Fruit fly (Drosophila melanogaster) whole organism, embryonic: Measurements from ENCODE around the gene CG43915.
A peak's percentile ranks its signal among the peaks of the same experiment; 100 is the strongest.

Experiments used
- Abd-B ChIP-seq: fragments of 200-800 bp; sonication (Bioruptor generic); optimal IDR thresholded peaks from 2 replicates; lab custom pipeline; 2018; ENCODE audit warnings: missing biosample characterization, mild to moderate bottlenecking, missing genetic modification characterization, moderate library complexity
- Atf6 ChIP-seq: fragments of 200-800 bp; sonication (Bioruptor generic); IDR thresholded peaks from 2 replicates; pipeline ENCODE4 v1.3.6; 2022; ENCODE audit warnings: missing biosample characterization, missing genetic modification characterization
- Blimp-1 ChIP-seq: fragments of 200-800 bp; sonication (Bioruptor generic); optimal IDR thresholded peaks from 3 replicates; lab custom pipeline; 2018; ENCODE audit warnings: missing biosample characterization, missing genetic modification characterization, mild to moderate bottlenecking, moderate library complexity, missing genetic modification reagents
- CG12744 ChIP-seq: fragments of 200-800 bp; sonication (Bioruptor generic); optimal IDR thresholded peaks from 2 replicates; lab custom pipeline; 2016; ENCODE audit warnings: missing biosample characterization, missing genetic modification characterization
- CG13123 ChIP-seq: fragments of 200-800 bp; sonication (Bioruptor generic); optimal IDR thresholded peaks from 2 replicates; lab custom pipeline; 2016; ENCODE audit warnings: missing biosample characterization, missing genetic modification characterization
- CG17328 ChIP-seq: fragments of 200-800 bp; sonication (Bioruptor generic); IDR thresholded peaks from 2 replicates; pipeline ENCODE4 v1.3.6; 2022; ENCODE audit warnings: missing biosample characterization, missing genetic modification characterization
- CG17829 ChIP-seq: fragments of 200-800 bp; optimal IDR thresholded peaks from 2 replicates; lab custom pipeline; 2019; ENCODE audit warnings: missing biosample characterization, mild to moderate bottlenecking, missing genetic modification characterization, moderate library complexity
- CG2202 ChIP-seq: fragments of 200-800 bp; sonication (Bioruptor generic); optimal IDR thresholded peaks from 2 replicates; lab custom pipeline; 2018; ENCODE audit warnings: missing biosample characterization, mild to moderate bottlenecking, missing genetic modification characterization
- CG2889 ChIP-seq: fragments of 200-800 bp; sonication (Bioruptor generic); IDR thresholded peaks from 3 replicates; pipeline ENCODE4 v1.3.6; 2022; ENCODE audit warnings: missing biosample characterization, missing genetic modification characterization
- CG31388 ChIP-seq: fragments of 200-800 bp; sonication (Bioruptor generic); optimal IDR thresholded peaks from 2 replicates; lab custom pipeline; 2016; ENCODE audit warnings: missing biosample characterization, missing genetic modification characterization
- CG32772 ChIP-seq: fragments of 200-800 bp; sonication (Bioruptor generic); IDR thresholded peaks from 2 replicates; pipeline ENCODE4 v1.3.6; 2022; ENCODE audit warnings: missing biosample characterization, missing genetic modification characterization
- CG42726 ChIP-seq: fragments of 200-800 bp; sonication (Bioruptor generic); IDR thresholded peaks from 2 replicates; pipeline ENCODE4 v1.3.6; 2022; ENCODE audit warnings: missing biosample characterization, missing genetic modification characterization; ENCODE audit not compliant: partially characterized antibody
- CG4328 ChIP-seq: fragments of 200-800 bp; sonication (Bioruptor generic); optimal IDR thresholded peaks from 3 replicates; lab custom pipeline; 2017; ENCODE audit warnings: missing biosample characterization, missing genetic modification reagents, missing genetic modification characterization
- CG4707 ChIP-seq: fragments of 200-800 bp; sonication (Bioruptor generic); optimal IDR thresholded peaks from 2 replicates; lab custom pipeline; 2018; ENCODE audit warnings: missing biosample characterization, mild to moderate bottlenecking, missing genetic modification characterization, moderate library complexity
- CG5180 ChIP-seq: fragments of 200-800 bp; sonication (Bioruptor generic); optimal IDR thresholded peaks from 3 replicates; lab custom pipeline; 2017; ENCODE audit warnings: missing biosample characterization, missing genetic modification characterization, mild to moderate bottlenecking, moderate library complexity, missing genetic modification reagents
- CG6689 ChIP-seq: fragments of 200-800 bp; sonication (Bioruptor generic); IDR thresholded peaks from 2 replicates; pipeline ENCODE4 v1.3.6; 2022; ENCODE audit warnings: missing biosample characterization, missing genetic modification characterization
- CG7372 ChIP-seq: fragments of 200-800 bp; sonication (Bioruptor generic); IDR thresholded peaks from 2 replicates; pipeline ENCODE4 v1.3.6; 2022; ENCODE audit warnings: missing biosample characterization, missing genetic modification characterization
- Deaf1 ChIP-seq: fragments of 200-800 bp; optimal IDR thresholded peaks from 3 replicates; lab custom pipeline; 2019; ENCODE audit warnings: missing biosample characterization, mild to moderate bottlenecking, missing genetic modification characterization, moderate library complexity
- Drgx ChIP-seq: fragments of 200-800 bp; sonication (Bioruptor generic); IDR thresholded peaks from 2 replicates; pipeline ENCODE4 v1.3.6; 2022; ENCODE audit warnings: missing biosample characterization, missing genetic modification characterization
- HLHmδ ChIP-seq: fragments of 200-800 bp; sonication (Bioruptor generic); optimal IDR thresholded peaks from 2 replicates; lab custom pipeline; 2018; ENCODE audit warnings: missing biosample characterization, mild to moderate bottlenecking, missing genetic modification characterization, moderate library complexity
- Hr78 ChIP-seq, 2 experiments: fragments of 200-800 bp in 1 of 2; fragments of >200 bp in 1 of 2; sonication (Bioruptor generic) in 1 of 2; optimal IDR thresholded peaks; 2 replicates each; lab custom pipeline; 2017 to 2019; ENCODE audit warnings: missing biosample characterization in 2 of 2, missing genetic modification characterization in 2 of 2, mild to moderate bottlenecking in 1 of 2, moderate library complexity in 1 of 2
- Med ChIP-seq: fragments of 200-800 bp; sonication (Bioruptor generic); peaks from one replicate; lab custom pipeline; 2016; ENCODE audit warnings: missing biosample characterization, missing genetic modification characterization, mild to moderate bottlenecking, inconsistent platforms, moderate library complexity
- Nf-YA ChIP-seq: fragments of 200-800 bp; sonication (Bioruptor generic); IDR thresholded peaks from 2 replicates; pipeline ENCODE4 v1.3.6; 2022; ENCODE audit warnings: missing biosample characterization, missing genetic modification characterization
- Pdp1 ChIP-seq, 2 experiments: fragments of 200-800 bp; sonication (Bioruptor generic); optimal IDR thresholded peaks; 3 replicates each; lab custom pipeline; 2016; ENCODE audit warnings: missing biosample characterization in 2 of 2, missing genetic modification characterization in 2 of 2, mild to moderate bottlenecking in 1 of 2, moderate library complexity in 1 of 2
- Sin3A ChIP-seq: fragments of >200 bp; optimal IDR thresholded peaks from 2 replicates; lab custom pipeline; 2018
- Sox100B ChIP-seq: fragments of 200-800 bp; sonication (Bioruptor generic); optimal IDR thresholded peaks from 3 replicates; lab custom pipeline; 2018; ENCODE audit warnings: missing biosample characterization, mild to moderate bottlenecking, missing genetic modification characterization
- Trl ChIP-seq, 3 experiments: fragments of >200 bp in 2 of 3; fragments of 200-800 bp in 1 of 3; sonication (Bioruptor generic) in 1 of 3; optimal IDR thresholded peaks; 2 replicates in 1 of 3; 3 replicates in 2 of 3; lab custom pipeline; 2016 to 2017; ENCODE audit warnings: missing biosample characterization in 1 of 3, missing genetic modification characterization in 1 of 3
- Usf ChIP-seq: fragments of 200-800 bp; sonication (Bioruptor generic); optimal IDR thresholded peaks from 2 replicates; lab custom pipeline; 2017; ENCODE audit warnings: missing genotype, missing biosample characterization, missing genetic modification characterization
- ase ChIP-seq: fragments of 200-800 bp; sonication (Bioruptor generic); IDR thresholded peaks from 3 replicates; pipeline ENCODE4 v1.3.6; 2022; ENCODE audit warnings: missing biosample characterization, missing genetic modification characterization
- ash1 ChIP-seq: fragments of 200-800 bp; sonication (Bioruptor generic); optimal IDR thresholded peaks from 2 replicates; lab custom pipeline; 2018; ENCODE audit warnings: missing biosample characterization, mild to moderate bottlenecking, missing genetic modification characterization
- corto ChIP-seq: fragments of 200-800 bp; sonication (Bioruptor generic); optimal IDR thresholded peaks from 2 replicates; lab custom pipeline; 2016; ENCODE audit warnings: missing biosample characterization, mild to moderate bottlenecking, missing genetic modification characterization, moderate library complexity
- dmrt11E ChIP-seq: fragments of 200-800 bp; sonication (Bioruptor generic); optimal IDR thresholded peaks from 3 replicates; lab custom pipeline; 2018; ENCODE audit warnings: missing biosample characterization, mild to moderate bottlenecking, missing genetic modification characterization, moderate library complexity
- ems ChIP-seq: fragments of 200-800 bp; sonication (Bioruptor generic); optimal IDR thresholded peaks from 3 replicates; lab custom pipeline; 2016; ENCODE audit warnings: missing biosample characterization, missing genetic modification characterization
- fd3F ChIP-seq: fragments of 200-800 bp; sonication (Bioruptor generic); optimal IDR thresholded peaks from 2 replicates; lab custom pipeline; 2018; ENCODE audit warnings: missing biosample characterization, mild to moderate bottlenecking, missing genetic modification characterization, moderate library complexity
- fd96Cb ChIP-seq: fragments of 200-800 bp; sonication (Bioruptor generic); optimal IDR thresholded peaks from 2 replicates; lab custom pipeline; 2018; ENCODE audit warnings: missing biosample characterization, mild to moderate bottlenecking, missing genetic modification characterization, moderate library complexity
- ftz-f1 ChIP-seq: fragments of 200-800 bp; sonication (Bioruptor generic); optimal IDR thresholded peaks from 2 replicates; lab custom pipeline; 2016; ENCODE audit warnings: missing biosample characterization, missing genetic modification characterization
- gcm ChIP-seq: fragments of 200-800 bp; sonication (Bioruptor generic); optimal IDR thresholded peaks from 2 replicates; lab custom pipeline; 2019; ENCODE audit warnings: missing biosample characterization, mild to moderate bottlenecking, missing genetic modification characterization, moderate library complexity
- jigr1 ChIP-seq: fragments of 200-800 bp; sonication (Bioruptor generic); IDR thresholded peaks from 3 replicates; pipeline ENCODE4 v1.3.6; 2022; ENCODE audit warnings: missing biosample characterization, missing genetic modification characterization
- nau ChIP-seq: fragments of 200-800 bp; sonication (Bioruptor generic); optimal IDR thresholded peaks from 3 replicates; lab custom pipeline; 2017; ENCODE audit warnings: missing biosample characterization, mild to moderate bottlenecking, missing genetic modification characterization, missing genetic modification reagents
- phol ChIP-seq: fragments of 200-800 bp; sonication (Bioruptor generic); optimal IDR thresholded peaks from 3 replicates; lab custom pipeline; 2018; ENCODE audit warnings: missing biosample characterization, mild to moderate bottlenecking, missing genetic modification characterization, moderate library complexity
- prd ChIP-seq, 3 experiments: fragments of >200 bp in 2 of 3; fragments of 200-800 bp in 1 of 3; sonication (Bioruptor generic) in 1 of 3; optimal IDR thresholded peaks in 2 of 3; IDR thresholded peaks in 1 of 3; 2 replicates in 2 of 3; 3 replicates in 1 of 3; pipeline versions ENCODE4 v1.3.6 to Lab custom; 2017 to 2022; ENCODE audit warnings: missing biosample characterization in 1 of 3, missing genetic modification characterization in 1 of 3
- sens ChIP-seq: fragments of 200-800 bp; sonication (Bioruptor generic); peaks from one replicate; lab custom pipeline; 2016; ENCODE audit warnings: missing biosample characterization, missing genetic modification characterization
- sens-2 ChIP-seq: fragments of 200-800 bp; sonication (Bioruptor generic); IDR thresholded peaks from 2 replicates; pipeline ENCODE4 v1.3.6; 2022; ENCODE audit warnings: missing biosample characterization, missing genetic modification characterization
- seq ChIP-seq: fragments of 200-800 bp; sonication (Bioruptor generic); IDR thresholded peaks from 2 replicates; pipeline ENCODE4 v1.3.6; 2022; ENCODE audit warnings: missing biosample characterization, missing genetic modification characterization
- slbo ChIP-seq: fragments of 200-800 bp; sonication (Bioruptor generic); IDR thresholded peaks from 2 replicates; pipeline ENCODE4 v1.3.6; 2022; ENCODE audit warnings: missing biosample characterization, missing genetic modification characterization
- vnd ChIP-seq: fragments of 200-800 bp; sonication (Bioruptor generic); IDR thresholded peaks from 3 replicates; pipeline ENCODE4 v1.3.6; 2022; ENCODE audit warnings: missing biosample characterization, missing genetic modification characterization; ENCODE audit not compliant: partially characterized antibody

The CG43915 gene

dm6 chr3L:3932742-3933289 is 39.9 kb upstream of the CG43915 start (continued):
- TF ChIP-seq sens-2 (GFP tag; lab: Robert Waterston, UW) (no peak), CG2202 (tag; lab: Kevin White, UChicago) (no peak), CG31388 (no peak), dmrt11E (no peak), CG4707 (no peak), Sin3A (no peak), CG12744 (no peak), ash1 (GFP tag; lab: Kevin White, UChicago) (peak; percentile 24), jigr1 (GFP tag; lab: Robert Waterston, UW) (no peak), CG2889 (GFP tag; lab: Robert Waterston, UW) (no peak), fd96Cb (tag; lab: Kevin White, UChicago) (no peak), CG17829 (no peak)

dm6 chr3L:3933599-3933998 is 39.1 kb upstream of the CG43915 start:
- TF ChIP-seq CG32772 (GFP tag; lab: Robert Waterston, UW) = 0 out of 2 replicates have a peak, but pooled peaks have one; percentile 24
- TF ChIP-seq CG5180 (GFP tag; lab: Kevin White, UChicago) = no peak
- no peak for TF ChIP-seq ftz-f1
- TF ChIP-seq slbo (GFP tag; lab: Robert Waterston, UW) = 0 out of 2 replicates have a peak, but pooled peaks have one; percentile 12
- peak; percentile 79 for TF ChIP-seq Drgx
- peak in 1 of 2 experiments; percentile 31 for TF ChIP-seq Trl (optimal IDR thresholded peaks at IDR 0.05; lab: Kevin White, UChicago)
- no peak for TF ChIP-seq Trl (GFP tag; optimal IDR thresholded peaks at IDR 0.05; lab: Kevin White, UChicago)
- no peak for TF ChIP-seq phol (tag; lab: Kevin White, UChicago)
- TF ChIP-seq fd3F (GFP tag; lab: Kevin White, UChicago) = no peak
- no peak for TF ChIP-seq corto (GFP tag; lab: Kevin White, UChicago)
- no peak for TF ChIP-seq vnd
- TF ChIP-seq Med (GFP tag; lab: Kevin White, UChicago) = peak; percentile 47
- TF ChIP-seq ase (GFP tag; lab: Robert Waterston, UW) = no peak

DNA sequence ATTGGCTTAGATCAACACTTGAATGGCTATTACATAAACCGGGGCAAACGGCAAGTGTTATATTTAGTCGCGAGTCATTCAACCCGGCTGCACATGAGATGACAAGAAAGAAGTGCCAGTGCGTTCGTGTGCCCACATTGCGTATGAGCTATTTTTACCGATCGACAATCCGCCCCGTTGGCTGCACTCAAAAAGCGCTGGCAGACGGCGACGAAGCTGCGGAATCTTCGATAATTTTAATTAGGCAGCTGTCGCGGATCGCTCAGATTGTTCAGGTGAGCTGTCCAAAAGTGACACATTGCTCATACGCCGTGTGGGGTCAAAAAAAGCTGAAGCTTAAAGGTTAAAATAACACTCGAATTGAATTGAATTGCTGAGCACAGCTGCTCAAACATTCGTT is 38.6 kb upstream of the CG43915 start:
- TF ChIP-seq Hr78 (GFP tag; optimal IDR thresholded peaks at IDR 0.05; lab: Kevin White, UChicago) (peak in 1 of 2 experiments; percentile 27), ems (GFP tag; lab: Kevin White, UChicago) (no peak), nau (peak; percentile 82), CG7372 (GFP tag; lab: Robert Waterston, UW) (peak; percentile 77), Atf6 (GFP tag; lab: Robert Waterston, UW) (no peak), prd (optimal IDR thresholded peaks at IDR 0.05; lab: Kevin White, UChicago) (no peak), prd (GFP tag; IDR thresholded peaks at IDR 0.05; lab: Robert Waterston, UW) (peak; percentile 15; the same call in 1 of the 3 replicates), Pdp1 (GFP tag; optimal IDR thresholded peaks at IDR 0.05; lab: Kevin White, UChicago) (peak in 1 of 2 experiments; percentile 58), CG42726 (no peak), gcm (GFP tag; lab: Kevin White, UChicago) (no peak), sens (GFP tag; lab: Kevin White, UChicago) (peak; percentile 70)

DNA sequence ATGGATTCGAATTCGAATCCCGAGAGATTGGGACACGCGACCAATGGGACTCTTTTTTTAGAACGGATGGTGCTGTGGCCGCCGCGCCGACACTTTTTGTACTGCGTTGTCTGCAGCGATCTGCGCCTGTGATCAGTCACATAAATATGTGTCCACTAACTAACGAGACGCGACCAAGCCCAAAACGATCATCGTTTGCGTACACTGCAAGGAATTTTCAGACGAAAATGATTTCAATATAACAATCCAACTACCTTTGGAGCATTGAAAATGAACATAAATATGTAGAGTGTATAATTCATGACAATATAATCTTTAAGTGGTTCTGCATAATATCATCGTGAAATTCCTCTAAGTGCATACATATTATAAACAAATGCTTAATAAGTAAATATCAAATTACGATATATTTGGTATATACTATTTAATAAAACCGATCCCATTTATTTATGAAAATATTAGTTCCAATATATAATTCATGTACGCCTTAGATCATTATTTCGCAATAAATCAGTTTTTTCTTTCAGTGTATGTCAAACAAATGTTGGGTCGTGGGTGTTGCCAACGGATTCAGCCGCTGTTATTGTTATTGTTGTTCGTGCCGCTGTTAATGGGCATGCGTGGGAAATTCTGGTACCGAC is 37.0 kb upstream of the CG43915 start, which contains the start of gene Eip63F-1:
Eip63F-1 (minus strand) TSS at position 51 of the 641 bp plus-strand sequence.
- peak; percentile 85 for TF ChIP-seq Sox100B (GFP tag; lab: Kevin White, UChicago)
- peak; percentile 44; the same call in 1 of the 2 replicates for TF ChIP-seq CG17328 (GFP tag; lab: Robert Waterston, UW)
- TF ChIP-seq HLHmδ (GFP tag; lab: Kevin White, UChicago) = no peak
- TF ChIP-seq seq (GFP tag; lab: Robert Waterston, UW) = peak; percentile 19; the same call in 1 of the 2 replicates
- TF ChIP-seq CG13123 (GFP tag; lab: Kevin White, UChicago) = peak; percentile 4
- peak; percentile 45 for TF ChIP-seq Abd-B
- peak; percentile 15 for TF ChIP-seq CG4328 (GFP tag; lab: Kevin White, UChicago)
- TF ChIP-seq Usf (GFP tag; lab: Kevin White, UChicago) = peak; percentile 45
- TF ChIP-seq Nf-YA (GFP tag; lab: Robert Waterston, UW) = no peak
- peak; percentile 27; the same call in 1 of the 2 replicates for TF ChIP-seq CG6689
- peak; percentile 66 for TF ChIP-seq Blimp-1 (GFP tag; lab: Kevin White, UChicago)
- TF ChIP-seq Deaf1 (tag; lab: Kevin White, UChicago) = peak; percentile 51
